Fruit fly (Drosophila melanogaster) Kc167 (cell line): ENCODE measurements around the gene SP.

ENCODE experiments used
- Myc ChIP-seq: fragments of >200 bp; optimal IDR thresholded peaks from 2 replicates; lab custom pipeline; 2017; ENCODE audit warnings: missing external identifiers
- Sin3A ChIP-seq: fragments of >200 bp; optimal IDR thresholded peaks from 2 replicates; lab custom pipeline; 2018; ENCODE audit warnings: missing external identifiers
- h ChIP-seq: fragments of >200 bp; optimal IDR thresholded peaks from 3 replicates; lab custom pipeline; 2018; ENCODE audit warnings: missing external identifiers
- insv ChIP-seq: fragments of >200 bp; optimal IDR thresholded peaks from 3 replicates; lab custom pipeline; 2018; ENCODE audit warnings: missing external identifiers
- psq ChIP-seq: fragments of >200 bp; optimal IDR thresholded peaks from 2 replicates; lab custom pipeline; 2017; ENCODE audit warnings: missing external identifiers
- ttk ChIP-seq: sonication (Bioruptor generic); optimal IDR thresholded peaks from 2 replicates; lab custom pipeline; 2017; ENCODE audit warnings: missing external identifiers

- no peak for TF ChIP-seq psq (lab: Kevin White, UChicago)
- TF ChIP-seq h, result no peak
- TF ChIP-seq insv (lab: Kevin White, UChicago), result no peak
- no peak for TF ChIP-seq Myc (lab: Kevin White, UChicago)
- no peak for TF ChIP-seq Sin3A (lab: Kevin White, UChicago)
- no peak for TF ChIP-seq ttk (lab: Kevin White, UChicago)
These were observed 45.9 kb upstream of the SP start for dm6 chr3L:13255393-13256078.
